Worm (Caenorhabditis elegans) whole organism, L1 larva: ENCODE results near the gene twk-6.

Source experiments
- C04F5.9 ChIP-seq: sonication (generic microtip); optimal IDR thresholded peaks from 2 replicates; lab custom pipeline; 2016; ENCODE audit warnings: missing genetic modification characterization, missing compliant biosample characterization
- C16A3.4 ChIP-seq: fragments of 150-350 bp; optimal IDR thresholded peaks from 2 replicates; lab custom pipeline; 2014; ENCODE audit warnings: missing biosample characterization, missing genetic modification characterization
- Y116A8C.19 ChIP-seq: sonication (generic microtip); optimal IDR thresholded peaks from 2 replicates; lab custom pipeline; 2016; ENCODE audit warnings: missing compliant biosample characterization, missing genetic modification characterization, borderline replicate concordance
- aha-1 ChIP-seq: fragments of 150-350 bp; optimal IDR thresholded peaks from 2 replicates; lab custom pipeline; 2014; ENCODE audit warnings: missing biosample characterization, missing genetic modification characterization
- alr-1 ChIP-seq: fragments of 200-800 bp; sonication (Bioruptor generic); optimal IDR thresholded peaks from 2 replicates; lab custom pipeline; 2018; ENCODE audit warnings: borderline replicate concordance, mild to moderate bottlenecking, missing genetic modification characterization, missing compliant biosample characterization
- aly-2 ChIP-seq: fragments of 150-350 bp; optimal IDR thresholded peaks from 2 replicates; lab custom pipeline; 2014; ENCODE audit warnings: missing biosample characterization, missing genetic modification characterization
- ama-1 ChIP-seq: fragments of 150-350 bp; optimal IDR thresholded peaks from 2 replicates; lab custom pipeline; 2014
- blmp-1 ChIP-seq: fragments of 150-350 bp; optimal IDR thresholded peaks from 2 replicates; lab custom pipeline; 2014; ENCODE audit warnings: missing biosample characterization, missing genetic modification characterization
- ceh-63 ChIP-seq: fragments of 200-800 bp; sonication (Bioruptor generic); optimal IDR thresholded peaks from 2 replicates; lab custom pipeline; 2018; ENCODE audit warnings: mild to moderate bottlenecking, missing genetic modification characterization, missing compliant biosample characterization
- ceh-82 ChIP-seq, 3 experiments: fragments of 150-350 bp in 1 of 3; sonication (generic microtip) in 2 of 3; optimal IDR thresholded peaks; 2 replicates each; lab custom pipeline; 2014 to 2017; ENCODE audit warnings: missing biosample characterization in 3 of 3, missing genetic modification characterization in 3 of 3
- ceh-88 ChIP-seq: fragments of 200-800 bp; sonication (Bioruptor generic); IDR thresholded peaks from 2 replicates; pipeline ENCODE4 v1.3.6; 2022; ENCODE audit warnings: missing genetic modification characterization, missing compliant biosample characterization
- ces-1 ChIP-seq: fragments of 150-350 bp; optimal IDR thresholded peaks from 2 replicates; lab custom pipeline; 2014; ENCODE audit warnings: missing biosample characterization, missing genetic modification reagents, missing genetic modification characterization
- efl-1 ChIP-seq, 4 experiments: fragments of 150-350 bp; optimal IDR thresholded peaks in 3 of 4; peaks in 1 of 4; 1 replicate in 1 of 4; 2 replicates in 3 of 4; lab custom pipeline; 2014; ENCODE audit warnings: missing biosample characterization in 2 of 4, missing genetic modification characterization in 2 of 4, missing genetic modification reagents in 2 of 4
- egl-13 ChIP-seq: sonication (generic microtip); optimal IDR thresholded peaks from 2 replicates; lab custom pipeline; 2016; ENCODE audit warnings: missing genotype, missing genetic modification reagents, missing genetic modification characterization, missing compliant biosample characterization
- elt-3 ChIP-seq, 6 experiments: fragments of 150-350 bp in 1 of 6; sonication (generic microtip); optimal IDR thresholded peaks; 2 replicates each; lab custom pipeline; 2017 to 2018; ENCODE audit warnings: missing biosample characterization in 6 of 6, missing genetic modification characterization in 6 of 6, inconsistent platforms in 1 of 6
- fkh-10 ChIP-seq: sonication (generic microtip); optimal IDR thresholded peaks from 2 replicates; lab custom pipeline; 2017; ENCODE audit warnings: missing biosample characterization, missing genetic modification reagents, missing genetic modification characterization
- fkh-4 ChIP-seq: sonication (generic microtip); optimal IDR thresholded peaks from 2 replicates; lab custom pipeline; 2016; ENCODE audit warnings: missing compliant biosample characterization, missing genetic modification characterization, borderline replicate concordance
- grh-1 ChIP-seq: fragments of 200-800 bp; sonication (Bioruptor generic); IDR thresholded peaks from 2 replicates; pipeline ENCODE4 v1.3.6; 2022; ENCODE audit warnings: missing genetic modification reagents, missing genetic modification characterization, missing compliant biosample characterization
- hlh-17 ChIP-seq: fragments of 200-800 bp; sonication (Bioruptor generic); optimal IDR thresholded peaks from 2 replicates; lab custom pipeline; 2018; ENCODE audit warnings: missing genetic modification characterization, mild to moderate bottlenecking, missing compliant biosample characterization, moderate library complexity, borderline replicate concordance
- hpl-2 ChIP-seq: fragments of 150-350 bp; optimal IDR thresholded peaks from 2 replicates; lab custom pipeline; 2014; ENCODE audit warnings: missing biosample characterization, missing genetic modification reagents, missing genetic modification characterization
- irx-1 ChIP-seq: sonication (generic microtip); optimal IDR thresholded peaks from 2 replicates; lab custom pipeline; 2016; ENCODE audit warnings: missing genetic modification characterization, missing compliant biosample characterization
- isw-1 ChIP-seq: fragments of 200-800 bp; sonication (Bioruptor generic); IDR thresholded peaks from 2 replicates; pipeline ENCODE4 v1.3.6; 2022; ENCODE audit warnings: missing genetic modification characterization, missing compliant biosample characterization
- jun-1 ChIP-seq: fragments of 150-350 bp; optimal IDR thresholded peaks from 2 replicates; lab custom pipeline; 2014; ENCODE audit warnings: missing biosample characterization, missing genetic modification reagents, missing genetic modification characterization
- lin-13 ChIP-seq: fragments of 150-350 bp; optimal IDR thresholded peaks from 2 replicates; lab custom pipeline; 2014; ENCODE audit warnings: missing biosample characterization, missing genetic modification reagents, missing genetic modification characterization
- lin-14 ChIP-seq: fragments of 200-800 bp; sonication (Bioruptor generic); optimal IDR thresholded peaks from 2 replicates; lab custom pipeline; 2018; ENCODE audit warnings: mild to moderate bottlenecking, missing genetic modification characterization, moderate library complexity, missing compliant biosample characterization
- lin-39 ChIP-seq: fragments of 150-350 bp; optimal IDR thresholded peaks from 2 replicates; lab custom pipeline; 2014; ENCODE audit warnings: missing biosample characterization, missing genetic modification reagents, missing genetic modification characterization
- lir-3 ChIP-seq: sonication (generic microtip); optimal IDR thresholded peaks from 2 replicates; lab custom pipeline; 2016; ENCODE audit warnings: mild to moderate bottlenecking, missing genetic modification characterization, moderate library complexity, missing compliant biosample characterization; ENCODE audit not compliant: poor library complexity
- mab-9 ChIP-seq: fragments of 200-800 bp; sonication (Bioruptor generic); IDR thresholded peaks from 2 replicates; pipeline ENCODE4 v1.3.6; 2022; ENCODE audit warnings: missing genetic modification reagents, missing genetic modification characterization, missing compliant biosample characterization
- mdl-1 ChIP-seq, 2 experiments: fragments of 150-350 bp; optimal IDR thresholded peaks; 2 replicates each; lab custom pipeline; 2014 to 2017; ENCODE audit warnings: missing biosample characterization in 2 of 2, missing genetic modification characterization in 2 of 2, inconsistent platforms in 1 of 2
- nhr-12 ChIP-seq: sonication (generic microtip); optimal IDR thresholded peaks from 2 replicates; lab custom pipeline; 2017; ENCODE audit warnings: missing biosample characterization, missing genetic modification characterization
- nhr-47 ChIP-seq: sonication (generic microtip); optimal IDR thresholded peaks from 2 replicates; lab custom pipeline; 2016; ENCODE audit warnings: mild to moderate bottlenecking, missing genetic modification characterization, moderate library complexity, missing compliant biosample characterization
- nhr-71 ChIP-seq: sonication (generic microtip); optimal IDR thresholded peaks from 2 replicates; lab custom pipeline; 2016; ENCODE audit warnings: mild to moderate bottlenecking, missing genetic modification characterization, moderate library complexity, missing compliant biosample characterization
- nhr-76 ChIP-seq: sonication (generic microtip); optimal IDR thresholded peaks from 2 replicates; lab custom pipeline; 2017; ENCODE audit warnings: missing biosample characterization, missing genetic modification characterization
- nhr-90 ChIP-seq: sonication (generic microtip); optimal IDR thresholded peaks from 2 replicates; lab custom pipeline; 2016; ENCODE audit warnings: mild to moderate bottlenecking, missing genetic modification characterization, missing compliant biosample characterization; ENCODE audit not compliant: poor library complexity
- pax-3 ChIP-seq: fragments of 200-800 bp; sonication (Bioruptor generic); optimal IDR thresholded peaks from 2 replicates; lab custom pipeline; 2018; ENCODE audit warnings: mild to moderate bottlenecking, missing genetic modification characterization, moderate library complexity, missing compliant biosample characterization
- rnt-1 ChIP-seq: sonication (generic microtip); optimal IDR thresholded peaks from 2 replicates; lab custom pipeline; 2016; ENCODE audit warnings: mild to moderate bottlenecking, missing genetic modification characterization, moderate library complexity, missing compliant biosample characterization
- skn-1 ChIP-seq: fragments of 150-350 bp; optimal IDR thresholded peaks from 2 replicates; lab custom pipeline; 2014; ENCODE audit warnings: missing biosample characterization, missing genetic modification characterization
- snpc-4 ChIP-seq: fragments of 150-350 bp; optimal IDR thresholded peaks from 2 replicates; lab custom pipeline; 2014; ENCODE audit warnings: missing biosample characterization, missing genetic modification characterization
- snu-23 ChIP-seq: sonication (generic microtip); optimal IDR thresholded peaks from 2 replicates; lab custom pipeline; 2016; ENCODE audit warnings: missing genetic modification characterization, missing compliant biosample characterization
- sox-4 ChIP-seq: sonication (generic microtip); optimal IDR thresholded peaks from 2 replicates; lab custom pipeline; 2016; ENCODE audit warnings: missing genetic modification characterization, missing compliant biosample characterization
- sup-37 ChIP-seq: fragments of 200-800 bp; sonication (Bioruptor generic); optimal IDR thresholded peaks from 2 replicates; lab custom pipeline; 2018; ENCODE audit warnings: mild to moderate bottlenecking, missing genetic modification characterization, missing compliant biosample characterization
- swsn-7 ChIP-seq: sonication (generic microtip); optimal IDR thresholded peaks from 2 replicates; lab custom pipeline; 2016; ENCODE audit warnings: missing genetic modification characterization, missing compliant biosample characterization
- unc-62 ChIP-seq: fragments of 150-350 bp; optimal IDR thresholded peaks from 2 replicates; lab custom pipeline; 2014; ENCODE audit warnings: missing biosample characterization, missing genetic modification reagents, missing genetic modification characterization
- unc-98 ChIP-seq: fragments of 200-800 bp; sonication (Bioruptor generic); IDR thresholded peaks from 2 replicates; pipeline ENCODE4 v1.3.6; 2022; ENCODE audit warnings: missing genetic modification characterization, missing compliant biosample characterization
- zip-4 ChIP-seq: fragments of 200-800 bp; sonication (Bioruptor generic); optimal IDR thresholded peaks from 2 replicates; lab custom pipeline; 2018; ENCODE audit warnings: mild to moderate bottlenecking, missing genetic modification characterization, moderate library complexity, missing compliant biosample characterization
- ztf-11 ChIP-seq, 2 experiments: sonication (generic microtip); optimal IDR thresholded peaks; 2 replicates each; lab custom pipeline; 2016 to 2017; ENCODE audit warnings: missing genetic modification characterization in 2 of 2, missing biosample characterization in 1 of 2, missing compliant biosample characterization in 1 of 2
- ztf-4 ChIP-seq: fragments of 150-350 bp; optimal IDR thresholded peaks from 2 replicates; lab custom pipeline; 2014; ENCODE audit warnings: missing biosample characterization, missing genetic modification characterization

The twk-6 gene

ce11 chrIII:4720620-4721227 lies 22.0 kb upstream of the twk-6 start, which contains the start of gene emb-5 (continued):
- TF ChIP-seq isw-1 (GFP tag; lab: Robert Waterston, UW) (peak; percentile 75), elt-3 (tag; optimal IDR thresholded peaks at IDR 0.05; lab: Kevin White, UChicago) (peak in 1 of 6 experiments; percentile 38), Y116A8C.19 (no peak), mdl-1 (tag; optimal IDR thresholded peaks at IDR 0.05; lab: Kevin White, UChicago) (peak in 1 of 2 experiments; percentile 36), ztf-11 (tag; optimal IDR thresholded peaks at IDR 0.05; lab: Kevin White, UChicago) (no peak), fkh-10 (GFP tag; lab: Kevin White, UChicago) (no peak), lir-3 (tag; lab: Kevin White, UChicago) (peak; percentile 0), zip-4 (GFP tag; lab: Kevin White, UChicago) (no peak), lin-14 (GFP tag; lab: Kevin White, UChicago) (no peak), C16A3.4 (tag; lab: Kevin White, UChicago) (peak; percentile 81), aly-2 (peak; percentile 7), lin-39 (tag; lab: Kevin White, UChicago) (peak; percentile 59), ama-1 (lab: Kevin White, UChicago) (no peak), nhr-12 (tag; lab: Kevin White, UChicago) (no peak)
- TF ChIP-seq, all 84 proteins: peak for 38

ce11 chrIII:4721750-4722149 lies 21.0 kb upstream of the twk-6 start, which contains the start of gene acy-1:
Gene acy-1 (plus strand): TSS chrIII:4722095.
- TF ChIP-seq nhr-71 (tag; lab: Kevin White, UChicago) = peak; percentile 91
- peak; percentile 59 for TF ChIP-seq jun-1 (tag; lab: Kevin White, UChicago)
- TF ChIP-seq grh-1 (GFP tag; lab: Robert Waterston, UW) = no peak
- TF ChIP-seq ztf-4 (tag; lab: Kevin White, UChicago) = no peak
- peak; percentile 46; the same call in 1 of the 2 replicates for TF ChIP-seq unc-98 (GFP tag; lab: Robert Waterston, UW)
- TF ChIP-seq nhr-12 (tag; lab: Kevin White, UChicago) = no peak
- TF ChIP-seq fkh-10 (GFP tag; lab: Kevin White, UChicago) = peak; percentile 81
- TF ChIP-seq lin-39 (tag; lab: Kevin White, UChicago) = peak; percentile 46
- TF ChIP-seq ces-1 (GFP tag; lab: Kevin White, UChicago) = no peak
- no peak for TF ChIP-seq aha-1 (tag; lab: Kevin White, UChicago)
- TF ChIP-seq egl-13 (tag; lab: Kevin White, UChicago) = peak; percentile 47
- peak; percentile 43 for TF ChIP-seq snpc-4 (tag; lab: Kevin White, UChicago)
- TF ChIP-seq alr-1 (tag; lab: Kevin White, UChicago) = no peak
- TF ChIP-seq hpl-2 = no peak
- TF ChIP-seq swsn-7 (tag; lab: Kevin White, UChicago) = peak; percentile 84
- peak; percentile 67 for TF ChIP-seq lin-13 (GFP tag; lab: Kevin White, UChicago)
- peak; percentile 79 for TF ChIP-seq snu-23
- TF ChIP-seq ceh-82 (tag; optimal IDR thresholded peaks at IDR 0.05; lab: Kevin White, UChicago) = peak; percentile 60 to 86 (median 68)
- no peak for TF ChIP-seq hlh-17
- TF ChIP-seq blmp-1 = peak; percentile 38
- no peak for TF ChIP-seq ceh-88
- peak; percentile 97 for TF ChIP-seq lin-14 (GFP tag; lab: Kevin White, UChicago)
- TF ChIP-seq isw-1 (GFP tag; lab: Robert Waterston, UW) = peak; percentile 64
- peak; percentile 75 for TF ChIP-seq skn-1 (tag; lab: Kevin White, UChicago)
- TF ChIP-seq fkh-4 (tag; lab: Kevin White, UChicago) = no peak
- peak; percentile 85 to 88 for TF ChIP-seq efl-1 (optimal IDR thresholded peaks at IDR 0.05; lab: Kevin White, UChicago)
- peak; percentile 76 to 95 for TF ChIP-seq efl-1 (GFP tag; optimal IDR thresholded peaks at IDR 0.05 in 1 of 2; lab: Kevin White, UChicago)
- peak; percentile 20 for TF ChIP-seq sox-4 (tag; lab: Kevin White, UChicago)
- peak; percentile 31 for TF ChIP-seq C04F5.9 (tag; lab: Kevin White, UChicago)
- TF ChIP-seq ceh-63 (GFP tag; lab: Kevin White, UChicago) = no peak
- TF ChIP-seq mdl-1 (tag; optimal IDR thresholded peaks at IDR 0.05; lab: Kevin White, UChicago) = peak in 1 of 2 experiments; percentile 2
- peak; percentile 87 for TF ChIP-seq rnt-1
- TF ChIP-seq unc-62 (GFP tag; lab: Kevin White, UChicago) = no peak
- no peak for TF ChIP-seq nhr-90 (tag; lab: Kevin White, UChicago)
- peak in 1 of 2 experiments; percentile 13 for TF ChIP-seq ztf-11 (tag; optimal IDR thresholded peaks at IDR 0.05; lab: Kevin White, UChicago)
- TF ChIP-seq nhr-76 = no peak
- no peak for TF ChIP-seq aly-2
- TF ChIP-seq mab-9 (GFP tag; lab: Robert Waterston, UW) = peak; percentile 27; the same call in 1 of the 2 replicates
- no peak for TF ChIP-seq sup-37
- TF ChIP-seq irx-1 (tag; lab: Kevin White, UChicago) = peak; percentile 26
- TF ChIP-seq nhr-47 (tag; lab: Kevin White, UChicago) = peak; percentile 79
- peak; percentile 49 for TF ChIP-seq pax-3 (tag; lab: Kevin White, UChicago)
